Worm (Caenorhabditis elegans): Measurements from ENCODE around the gene arrd-18.

ce11 chrV:3333334-3333733, 21.4 kb upstream of the arrd-18 start, which contains the start of gene C17B7.5:
- TF ChIP-seq ztf-23 (GFP tag; IDR thresholded peaks at IDR 0.05) (no peak), T22C8.4 (GFP tag; IDR thresholded peaks at IDR 0.05) (no peak), ref-1 (GFP tag; conservative IDR thresholded peaks at IDR 0.05) (no peak), klf-2 (GFP tag; conservative IDR thresholded peaks at IDR 0.05) (no peak), flt-1 (GFP tag; IDR thresholded peaks at IDR 0.05) (no peak), med-1 (GFP tag; optimal IDR thresholded peaks at IDR 0.05; ENCODE audit: insufficient read depth) (no peak), tab-1 (GFP tag; IDR thresholded peaks at IDR 0.05) (no peak), ztf-29 (GFP tag; IDR thresholded peaks at IDR 0.05) (no peak)

Measured in whole organism, midembryonic.